Worm (Caenorhabditis elegans) whole organism, L2 larva: ENCODE results near the gene F46G10.2.

Experiments
- C34F6.9 ChIP-seq: fragments of 150-350 bp; optimal IDR thresholded peaks from 2 replicates; lab custom pipeline; 2014; ENCODE audit warnings: missing biosample characterization, missing genetic modification characterization
- F13H6.1 ChIP-seq: sonication (generic microtip); optimal IDR thresholded peaks from 2 replicates; lab custom pipeline; 2016; ENCODE audit warnings: missing genetic modification characterization, missing compliant biosample characterization
- Y55F3AM.14 ChIP-seq: fragments of 200-800 bp; sonication (Bioruptor generic); optimal IDR thresholded peaks from 2 replicates; lab custom pipeline; 2018; ENCODE audit warnings: mild to moderate bottlenecking, missing genetic modification characterization, missing compliant biosample characterization
- ZK546.5 ChIP-seq: sonication (generic microtip); optimal IDR thresholded peaks from 2 replicates; lab custom pipeline; 2017; ENCODE audit warnings: missing biosample characterization, missing genetic modification characterization
- alr-1 ChIP-seq: fragments of 150-350 bp; optimal IDR thresholded peaks from 2 replicates; lab custom pipeline; 2014; ENCODE audit warnings: missing biosample characterization, missing genetic modification characterization
- blmp-1 ChIP-seq: sonication (generic microtip); optimal IDR thresholded peaks from 2 replicates; lab custom pipeline; 2017; ENCODE audit warnings: missing genetic modification characterization, mild to moderate bottlenecking, missing compliant biosample characterization, antibody characterized with exemption, moderate library complexity; ENCODE audit not compliant: insufficient read depth
- ceh-16 ChIP-seq: fragments of 150-350 bp; optimal IDR thresholded peaks from 2 replicates; lab custom pipeline; 2014; ENCODE audit warnings: missing biosample characterization, missing genetic modification characterization
- ceh-82 ChIP-seq: fragments of 150-350 bp; optimal IDR thresholded peaks from 2 replicates; lab custom pipeline; 2014; ENCODE audit warnings: missing biosample characterization, missing genetic modification characterization
- crh-2 ChIP-seq: sonication (generic microtip); optimal IDR thresholded peaks from 2 replicates; lab custom pipeline; 2017; ENCODE audit warnings: missing biosample characterization, missing genetic modification characterization
- egl-27 ChIP-seq: sonication (generic microtip); optimal IDR thresholded peaks from 3 replicates; lab custom pipeline; 2017; ENCODE audit warnings: missing biosample characterization, missing genetic modification reagents, missing genetic modification characterization
- elt-1 ChIP-seq: fragments of 150-350 bp; optimal IDR thresholded peaks from 2 replicates; lab custom pipeline; 2014; ENCODE audit warnings: missing biosample characterization, missing genetic modification characterization
- elt-3 ChIP-seq: sonication (generic microtip); optimal IDR thresholded peaks from 2 replicates; lab custom pipeline; 2017; ENCODE audit warnings: missing biosample characterization, missing genetic modification characterization
- fos-1 ChIP-seq: fragments of 150-350 bp; optimal IDR thresholded peaks from 2 replicates; lab custom pipeline; 2014; ENCODE audit warnings: missing biosample characterization, missing genetic modification characterization
- lin-13 ChIP-seq: fragments of 150-350 bp; optimal IDR thresholded peaks from 2 replicates; lab custom pipeline; 2014; ENCODE audit warnings: missing biosample characterization, missing genetic modification reagents, missing genetic modification characterization
- lin-39 ChIP-seq: fragments of 150-350 bp; optimal IDR thresholded peaks from 2 replicates; lab custom pipeline; 2014; ENCODE audit warnings: missing biosample characterization, missing genetic modification reagents, missing genetic modification characterization
- lsy-2 ChIP-seq, 2 experiments: fragments of 150-350 bp in 1 of 2; sonication (generic microtip) in 1 of 2; optimal IDR thresholded peaks; 2 replicates each; lab custom pipeline; 2014 to 2017; ENCODE audit warnings: missing biosample characterization in 2 of 2, missing genetic modification characterization in 2 of 2
- mab-5 ChIP-seq: fragments of 150-350 bp; optimal IDR thresholded peaks from 2 replicates; lab custom pipeline; 2014; ENCODE audit warnings: missing biosample characterization, missing genetic modification characterization
- mdl-1 ChIP-seq, 2 experiments: fragments of 150-350 bp in 1 of 2; sonication (generic microtip) in 1 of 2; optimal IDR thresholded peaks; 2 replicates each; lab custom pipeline; 2017; ENCODE audit warnings: missing biosample characterization in 2 of 2, missing genetic modification characterization in 2 of 2
- nhr-10 ChIP-seq: sonication (generic microtip); optimal IDR thresholded peaks from 2 replicates; lab custom pipeline; 2017; ENCODE audit warnings: missing biosample characterization, missing genetic modification characterization
- nhr-12 ChIP-seq: fragments of 150-350 bp; optimal IDR thresholded peaks from 2 replicates; lab custom pipeline; 2014; ENCODE audit warnings: missing biosample characterization, missing genetic modification characterization
- nhr-21 ChIP-seq: fragments of 150-350 bp; optimal IDR thresholded peaks from 2 replicates; lab custom pipeline; 2014; ENCODE audit warnings: missing biosample characterization, missing genetic modification characterization
- nhr-23 ChIP-seq: fragments of 150-350 bp; optimal IDR thresholded peaks from 2 replicates; lab custom pipeline; 2014; ENCODE audit warnings: missing biosample characterization, missing genetic modification reagents, missing genetic modification characterization
- nhr-237 ChIP-seq: fragments of 150-350 bp; optimal IDR thresholded peaks from 2 replicates; lab custom pipeline; 2014; ENCODE audit warnings: missing biosample characterization, missing genetic modification characterization
- nhr-25 ChIP-seq: fragments of 150-350 bp; sonication (generic microtip); optimal IDR thresholded peaks from 3 replicates; lab custom pipeline; 2014; ENCODE audit warnings: missing biosample characterization, missing genetic modification characterization
- nhr-77 ChIP-seq: fragments of 150-350 bp; optimal IDR thresholded peaks from 2 replicates; lab custom pipeline; 2014; ENCODE audit warnings: missing biosample characterization, missing genetic modification characterization
- peb-1 ChIP-seq: fragments of 150-350 bp; optimal IDR thresholded peaks from 2 replicates; lab custom pipeline; 2014; ENCODE audit warnings: missing biosample characterization, missing genetic modification characterization
- sma-3 ChIP-seq: sonication (generic microtip); optimal IDR thresholded peaks from 2 replicates; lab custom pipeline; 2016; ENCODE audit warnings: missing genetic modification reagents, missing genetic modification characterization, missing compliant biosample characterization
- sma-9 ChIP-seq, 2 experiments: fragments of 150-350 bp in 1 of 2; sonication (generic microtip) in 1 of 2; optimal IDR thresholded peaks; 2 replicates each; lab custom pipeline; 2014 to 2016; ENCODE audit warnings: missing genetic modification characterization in 2 of 2, mild to moderate bottlenecking in 1 of 2, missing biosample characterization in 1 of 2, missing compliant biosample characterization in 1 of 2, missing genetic modification reagents in 1 of 2, moderate library complexity in 1 of 2
- snpc-4 ChIP-seq: fragments of 150-350 bp; optimal IDR thresholded peaks from 2 replicates; lab custom pipeline; 2014; ENCODE audit warnings: missing biosample characterization, missing genetic modification characterization
- unc-39 ChIP-seq: fragments of 150-350 bp; optimal IDR thresholded peaks from 2 replicates; lab custom pipeline; 2014; ENCODE audit warnings: missing biosample characterization, missing genetic modification characterization
- unc-55 ChIP-seq: fragments of 150-350 bp; sonication (generic microtip); optimal IDR thresholded peaks from 3 replicates; lab custom pipeline; 2014; ENCODE audit warnings: missing biosample characterization, missing genetic modification reagents, missing genetic modification characterization
- zag-1 ChIP-seq: fragments of 150-350 bp; optimal IDR thresholded peaks from 2 replicates; lab custom pipeline; 2014; ENCODE audit warnings: missing biosample characterization, missing genetic modification characterization
- ztf-1 ChIP-seq: fragments of 200-800 bp; sonication (Bioruptor generic); conservative IDR thresholded peaks from 2 replicates; pipeline ENCODE4 v1.3.6; 2022; ENCODE audit warnings: missing genetic modification characterization, missing compliant biosample characterization
- ztf-11 ChIP-seq: sonication (generic microtip); optimal IDR thresholded peaks from 2 replicates; lab custom pipeline; 2017; ENCODE audit warnings: missing biosample characterization, missing genetic modification characterization
- ztf-4 ChIP-seq: fragments of 150-350 bp; optimal IDR thresholded peaks from 2 replicates; lab custom pipeline; 2014; ENCODE audit warnings: missing biosample characterization, missing genetic modification characterization

Gene F46G10.2

ce11 chrX:13293023-13293422 is 29.7 kb upstream of the F46G10.2 start:
- TF ChIP-seq lin-13 (GFP tag; lab: Kevin White, UChicago) (no peak), elt-1 (tag; lab: Kevin White, UChicago) (no peak), ZK546.5 (tag; lab: Kevin White, UChicago) (no peak), ceh-82 (tag; lab: Kevin White, UChicago) (no peak), snpc-4 (tag; lab: Kevin White, UChicago) (no peak), blmp-1 (tag; lab: Kevin White, UChicago) (no peak), alr-1 (no peak), elt-3 (tag; lab: Kevin White, UChicago) (no peak), nhr-77 (tag; lab: Kevin White, UChicago) (no peak), nhr-12 (tag; lab: Kevin White, UChicago) (no peak), ztf-4 (tag; lab: Kevin White, UChicago) (no peak), sma-3 (GFP tag; lab: Kevin White, UChicago) (no peak)

ce11 chrX:13294669-13295068 is 28.1 kb upstream of the F46G10.2 start, which contains the start of gene srd-36:
TSS of gene srd-36 (minus strand) at chrX:13294769.
- TF ChIP-seq nhr-21 (tag; lab: Kevin White, UChicago) (no peak), nhr-12 (tag; lab: Kevin White, UChicago) (no peak), F13H6.1 (no peak), ZK546.5 (tag; lab: Kevin White, UChicago) (no peak), nhr-10 (tag; lab: Kevin White, UChicago) (no peak), snpc-4 (tag; lab: Kevin White, UChicago) (no peak), peb-1 (tag; lab: Kevin White, UChicago) (no peak)

ce11 chrX:13300503-13300902 is 22.3 kb upstream of the F46G10.2 start, which contains the start of gene srd-39:
TSS of gene srd-39 (minus strand) at chrX:13300603.
- TF ChIP-seq lin-39, result no peak
- no peak for TF ChIP-seq ztf-4 (tag; lab: Kevin White, UChicago)
- TF ChIP-seq nhr-10 (tag; lab: Kevin White, UChicago), result no peak
- no peak for TF ChIP-seq crh-2 (tag; lab: Kevin White, UChicago)
- no peak for TF ChIP-seq lsy-2 (tag; optimal IDR thresholded peaks at IDR 0.05; lab: Kevin White, UChicago)
- no peak for TF ChIP-seq nhr-23 (tag; lab: Kevin White, UChicago)
- no peak for TF ChIP-seq unc-55 (GFP tag; lab: Kevin White, UChicago)

- no peak for TF ChIP-seq ztf-4 (tag; lab: Kevin White, UChicago)
- no peak for TF ChIP-seq ztf-1 (GFP tag; lab: Robert Waterston, UW)
- no peak for TF ChIP-seq Y55F3AM.14 (GFP tag; lab: Kevin White, UChicago)
- TF ChIP-seq nhr-25, result no peak
- TF ChIP-seq nhr-237 (tag; lab: Kevin White, UChicago), result no peak
- TF ChIP-seq sma-9 (GFP tag; optimal IDR thresholded peaks at IDR 0.05; lab: Kevin White, UChicago), result no peak
- no peak for TF ChIP-seq sma-9 (tag; optimal IDR thresholded peaks at IDR 0.05; lab: Kevin White, UChicago)
- no peak for TF ChIP-seq snpc-4 (tag; lab: Kevin White, UChicago)
- TF ChIP-seq fos-1 (tag; lab: Kevin White, UChicago), result no peak
- no peak for TF ChIP-seq nhr-23 (tag; lab: Kevin White, UChicago)
- no peak for TF ChIP-seq zag-1 (tag; lab: Kevin White, UChicago)
- TF ChIP-seq egl-27, result no peak
- no peak for TF ChIP-seq ceh-82 (tag; lab: Kevin White, UChicago)
- TF ChIP-seq mdl-1 (tag; optimal IDR thresholded peaks at IDR 0.05; lab: Kevin White, UChicago), result no peak
- no peak for TF ChIP-seq ztf-11
- TF ChIP-seq nhr-77 (tag; lab: Kevin White, UChicago), result no peak
- no peak for TF ChIP-seq C34F6.9 (tag; lab: Kevin White, UChicago)
Observed at ce11 chrX:13303357-13303756, 19.4 kb upstream of the F46G10.2 start, which contains the start of gene srd-42. TSS of gene srd-42 (minus strand) at chrX:13303457.

ce11 chrX:13305779-13306178 is 17.0 kb upstream of the F46G10.2 start, which contains the start of gene srd-43:
TSS of gene srd-43 (minus strand) at chrX:13305844.
- TF ChIP-seq mdl-1 (tag; optimal IDR thresholded peaks at IDR 0.05; lab: Kevin White, UChicago), result no peak
- no peak for TF ChIP-seq crh-2 (tag; lab: Kevin White, UChicago)
- TF ChIP-seq sma-3 (GFP tag; lab: Kevin White, UChicago), result no peak
- no peak for TF ChIP-seq peb-1 (tag; lab: Kevin White, UChicago)
- TF ChIP-seq ceh-16 (tag; lab: Kevin White, UChicago), result no peak
- no peak for TF ChIP-seq nhr-12 (tag; lab: Kevin White, UChicago)
- TF ChIP-seq nhr-21 (tag; lab: Kevin White, UChicago), result no peak
- TF ChIP-seq nhr-237 (tag; lab: Kevin White, UChicago), result no peak
- no peak for TF ChIP-seq ceh-82 (tag; lab: Kevin White, UChicago)
- TF ChIP-seq nhr-77 (tag; lab: Kevin White, UChicago), result no peak
- TF ChIP-seq elt-1 (tag; lab: Kevin White, UChicago), result no peak
- no peak for TF ChIP-seq C34F6.9 (tag; lab: Kevin White, UChicago)
- no peak for TF ChIP-seq lin-13 (GFP tag; lab: Kevin White, UChicago)
- no peak for TF ChIP-seq nhr-23 (tag; lab: Kevin White, UChicago)
- TF ChIP-seq mab-5 (tag; lab: Kevin White, UChicago), result no peak
- TF ChIP-seq snpc-4 (tag; lab: Kevin White, UChicago), result no peak
- TF ChIP-seq ztf-4 (tag; lab: Kevin White, UChicago), result no peak
- no peak for TF ChIP-seq unc-39 (tag; lab: Kevin White, UChicago)
- TF ChIP-seq lsy-2 (tag; optimal IDR thresholded peaks at IDR 0.05; lab: Kevin White, UChicago), result no peak
- no peak for TF ChIP-seq nhr-10 (tag; lab: Kevin White, UChicago)
